Worm (Caenorhabditis elegans): ENCODE measurements around the gene Y54G2A.10.

ce11 chrIV:2825460-2826103 lies 26.1 kb downstream of the Y54G2A.10 start:
- TF ChIP-seq B0310.2 (tag; optimal IDR thresholded peaks at IDR 0.05): no peak
- no peak for TF ChIP-seq flt-1 (GFP tag; IDR thresholded peaks at IDR 0.05)
- TF ChIP-seq ama-1 (optimal IDR thresholded peaks at IDR 0.05): no peak
- TF ChIP-seq ceh-13 (GFP tag; optimal IDR thresholded peaks at IDR 0.05): no peak
- no peak for TF ChIP-seq F13C5.2 (tag; optimal IDR thresholded peaks at IDR 0.05)
